Worm (Caenorhabditis elegans) whole organism, mixed stage, embryonic: ENCODE measurements around the gene mboa-4.

ENCODE experiments used
- mab-5 ChIP-seq: fragments of 150-350 bp; optimal IDR thresholded peaks from 2 replicates; lab custom pipeline; 2014; ENCODE audit warnings: missing biosample characterization, missing genetic modification characterization
- tbx-8 ChIP-seq: fragments of 200-800 bp; sonication (Bioruptor generic); optimal IDR thresholded peaks from 2 replicates; lab custom pipeline; 2018; ENCODE audit warnings: mild to moderate bottlenecking, missing genetic modification characterization, moderate library complexity, missing compliant biosample characterization

- TF ChIP-seq tbx-8 (GFP tag; lab: Kevin White, UChicago) (no peak), mab-5 (tag; lab: Kevin White, UChicago) (no peak)
Observed at ce11 chrIV:11126004-11126027, 34.0 kb downstream of the mboa-4 start, which contains the start of gene swsn-4.
